Worm (Caenorhabditis elegans): ENCODE measurements around the gene acp-2.

DNA sequence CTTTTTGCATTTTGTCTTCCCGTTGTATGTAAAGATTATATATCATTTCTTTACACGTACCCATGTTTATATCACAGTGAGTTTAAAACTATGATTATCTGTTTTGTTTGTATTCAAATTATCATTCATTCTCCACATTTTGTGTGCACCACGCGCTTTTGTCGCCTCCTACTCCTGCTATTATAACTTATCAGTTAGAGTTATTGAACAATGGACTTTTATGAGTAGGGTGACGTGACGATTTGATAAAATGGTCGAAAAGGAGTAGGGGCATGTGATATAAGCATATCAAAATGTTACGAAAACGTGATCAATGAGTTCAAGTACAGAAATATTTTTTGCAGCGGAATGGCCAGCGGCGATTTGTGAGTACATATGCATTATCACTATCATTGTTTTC, 49.0 kb downstream of the acp-2 start:
- TF ChIP-seq F57A8.1 (GFP tag; optimal IDR thresholded peaks at IDR 0.05), result no peak
- TF ChIP-seq hlh-26 (GFP tag; conservative IDR thresholded peaks at IDR 0.05), result no peak
- TF ChIP-seq efl-1 (GFP tag; optimal IDR thresholded peaks at IDR 0.05), result no peak
- TF ChIP-seq Y95B8A.8 (GFP tag; IDR thresholded peaks at IDR 0.05), result no peak
